Worm (Caenorhabditis elegans): ENCODE results near the gene F38E1.3.

- TF ChIP-seq ama-1 (optimal IDR thresholded peaks at IDR 0.05) (no peak), ztf-11 (tag; optimal IDR thresholded peaks at IDR 0.05) (no peak), snpc-4 (tag; optimal IDR thresholded peaks at IDR 0.05) (no peak), spr-1 (tag; optimal IDR thresholded peaks at IDR 0.05) (no peak), zip-11 (GFP tag; IDR thresholded peaks at IDR 0.05) (no peak), unc-62 (GFP tag; optimal IDR thresholded peaks at IDR 0.05 in 1 of 2) (no peak), unc-62 (tag; optimal IDR thresholded peaks at IDR 0.05) (no peak), madf-5 (GFP tag; IDR thresholded peaks at IDR 0.05) (no peak)
Observed at ce11 chrV:8355435-8356212, 20.3 kb upstream of the F38E1.3 start, which contains the start of gene mom-2.

Data from whole organism, L4 larva.